Worm (Caenorhabditis elegans) whole organism, L4/young adult: ENCODE data around the gene ZK512.2.

ENCODE experiments used
- W03F9.2 ChIP-seq: fragments of 150-350 bp; optimal IDR thresholded peaks from 2 replicates; lab custom pipeline; 2014; ENCODE audit warnings: missing biosample characterization, missing genetic modification characterization
- dao-5 ChIP-seq: sonication (generic microtip); optimal IDR thresholded peaks from 2 replicates; lab custom pipeline; 2016; ENCODE audit warnings: missing genotype, missing genetic modification characterization, moderate library complexity, missing compliant biosample characterization
- him-1 ChIP-seq: sonication (generic microtip); optimal IDR thresholded peaks from 2 replicates; lab custom pipeline; 2016; ENCODE audit warnings: missing genotype, missing genetic modification reagents, missing genetic modification characterization, missing compliant biosample characterization

The ZK512.2 gene

DNA sequence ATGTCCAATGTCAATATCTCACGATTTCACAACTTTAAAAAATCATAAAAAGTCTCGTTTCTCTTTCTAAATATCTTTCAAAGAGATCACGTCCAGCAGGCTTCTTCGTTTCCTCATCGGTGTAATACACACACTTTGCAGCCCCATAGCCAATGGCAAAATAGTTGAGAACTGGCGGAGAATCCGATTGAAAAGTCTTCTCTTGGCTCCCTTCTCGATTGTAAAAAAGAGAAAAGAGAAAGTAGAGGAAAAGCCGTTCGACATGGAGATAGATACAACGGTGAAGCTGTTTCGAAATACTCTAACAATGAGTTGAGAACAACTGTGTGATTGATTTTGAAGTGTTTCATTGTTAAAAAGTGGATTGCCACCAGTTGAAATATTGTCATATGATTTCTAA lies 7.2 kb upstream of the ZK512.2 start:
- TF ChIP-seq dao-5 (tag; lab: Kevin White, UChicago): no peak
- no peak for TF ChIP-seq W03F9.2
- TF ChIP-seq him-1: no peak

DNA sequence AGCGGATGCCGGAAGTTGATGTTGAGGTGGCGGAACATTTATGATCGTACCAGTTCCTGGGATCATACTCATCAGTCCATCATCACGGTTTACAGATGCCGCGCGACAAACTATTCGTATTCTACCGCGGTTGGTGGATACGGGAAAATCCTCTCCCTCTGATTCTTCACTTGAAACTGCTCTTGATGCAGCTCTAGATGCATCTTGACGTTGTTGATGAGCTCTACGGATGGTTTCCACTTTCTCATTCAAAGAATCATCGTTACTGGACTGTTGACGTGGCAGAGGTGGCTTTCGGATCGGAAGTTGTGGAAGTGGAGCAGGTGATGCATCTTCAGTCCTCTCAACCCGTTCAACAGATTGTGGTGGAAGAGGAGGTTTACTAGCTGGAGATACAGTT lies 4.5 kb upstream of the ZK512.2 start:
- TF ChIP-seq W03F9.2 (no peak), him-1 (no peak), dao-5 (tag; lab: Kevin White, UChicago) (no peak)

DNA sequence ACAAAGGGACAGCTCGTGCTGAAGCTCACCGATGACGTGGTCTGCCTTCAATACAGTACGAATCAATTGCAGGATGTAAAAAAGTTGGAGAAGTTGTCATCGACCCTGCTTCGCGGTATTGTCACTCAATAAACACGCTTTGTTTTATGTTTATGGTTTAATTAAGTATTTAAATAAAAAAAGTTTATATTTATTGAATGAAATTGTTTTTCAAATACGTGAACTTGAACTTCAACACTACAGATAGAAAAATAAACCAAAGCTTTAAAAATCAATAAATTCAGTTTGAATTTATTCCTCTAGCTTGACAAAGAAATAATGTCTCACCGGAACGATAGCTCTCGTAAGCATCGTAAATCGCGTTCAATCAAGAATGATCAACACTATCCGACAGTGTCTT lies 1.2 kb upstream of the ZK512.2 start, which contains the start of gene ZK512.8:
ZK512.8 (plus strand) TSS at position 301 of the 400 bp plus-strand sequence.
- TF ChIP-seq W03F9.2 (no peak), him-1 (no peak), dao-5 (tag; lab: Kevin White, UChicago) (no peak)

DNA sequence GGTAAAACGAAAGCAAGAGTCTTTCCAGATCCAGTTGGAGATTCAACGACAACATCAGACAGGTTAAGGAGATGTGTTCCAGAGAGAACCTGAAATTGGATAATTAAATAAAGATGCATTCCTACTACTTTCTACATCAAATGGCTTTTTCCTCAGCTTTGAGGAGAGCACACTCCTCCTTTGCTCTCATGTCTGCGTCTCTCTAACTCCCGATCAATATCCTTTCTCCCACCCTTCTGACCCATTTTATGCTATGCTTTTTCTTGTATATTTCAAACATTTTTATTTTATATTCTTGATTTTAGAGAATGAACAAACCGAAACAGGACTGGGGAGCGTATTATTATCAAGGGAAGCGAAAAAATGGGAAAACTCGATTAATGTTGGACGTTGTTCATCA lies 683 bp downstream of the ZK512.2 start, which contains the start of gene ZK512.11:
ZK512.11 (plus strand) TSS at position 301 of the 400 bp plus-strand sequence.
- TF ChIP-seq dao-5 (tag; lab: Kevin White, UChicago) (no peak), him-1 (no peak), W03F9.2 (no peak)

DNA sequence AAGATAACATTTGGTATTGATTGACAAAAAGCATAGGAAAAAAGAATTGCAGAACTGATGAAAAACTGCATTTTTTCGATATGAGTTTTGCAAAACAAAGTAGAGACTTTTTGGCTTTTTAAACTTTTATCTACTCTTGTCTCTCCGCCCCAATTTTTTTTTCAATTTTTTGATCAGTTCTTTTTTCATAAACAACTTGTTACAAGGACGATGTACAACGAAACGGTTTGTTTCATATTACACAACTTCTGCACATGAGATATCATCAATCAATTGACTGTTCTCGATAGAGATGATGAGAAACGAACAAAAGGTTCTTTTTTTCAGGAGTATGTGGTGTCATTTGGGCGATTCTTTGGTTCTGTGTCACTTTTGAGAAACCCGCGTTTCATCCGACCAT lies 6.0 kb downstream of the ZK512.2 start, which contains the start of gene ZK512.7:
ZK512.7 (minus strand) TSS at position 101 of the 400 bp plus-strand sequence.
- TF ChIP-seq dao-5 (tag; lab: Kevin White, UChicago) (no peak), W03F9.2 (no peak), him-1 (no peak)

DNA sequence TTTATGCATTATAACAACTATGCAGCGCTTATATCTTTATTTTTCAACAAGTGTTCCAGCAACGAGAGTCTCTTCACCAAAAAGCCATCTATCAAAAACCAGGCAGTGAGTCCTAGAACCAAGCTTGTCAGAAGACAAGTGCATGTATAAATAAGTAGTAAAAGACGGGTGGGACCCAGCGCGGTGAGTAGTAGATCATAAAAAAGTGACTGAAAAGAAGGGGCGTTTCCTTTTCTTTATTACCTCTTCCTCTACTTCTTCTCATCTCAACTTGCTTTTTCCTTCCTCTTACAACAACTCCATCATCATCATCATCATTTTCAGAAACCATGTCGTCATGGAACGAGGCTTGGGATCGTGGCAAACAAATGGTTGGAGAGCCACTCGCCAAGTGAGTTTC lies 8.0 kb downstream of the ZK512.2 start, which contains the start of gene eat-4:
eat-4 (plus strand) TSS at position 301 of the 400 bp plus-strand sequence.
- TF ChIP-seq him-1 (no peak), W03F9.2 (no peak), dao-5 (tag; lab: Kevin White, UChicago) (no peak)

DNA sequence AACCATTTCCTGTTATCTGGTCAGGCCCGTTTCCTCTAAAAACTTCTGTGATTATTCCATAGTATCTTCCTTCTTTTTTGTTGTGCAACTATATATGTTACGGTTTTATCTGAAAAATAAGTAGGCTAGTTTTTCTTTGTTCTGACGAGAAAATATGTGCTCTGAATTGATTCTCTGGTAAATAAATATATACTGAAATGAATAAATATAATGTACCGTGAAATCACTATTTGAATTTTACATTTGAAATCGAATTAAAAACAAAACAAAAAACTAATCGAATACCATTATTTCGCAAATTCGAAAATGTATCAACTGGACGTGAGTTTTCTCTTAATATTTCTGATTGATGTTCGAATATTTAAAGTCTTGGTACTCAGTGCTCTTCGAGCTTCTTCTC lies 14.0 kb downstream of the ZK512.2 start, which contains the start of gene ZK512.10:
ZK512.10 (plus strand) TSS at position 301 of the 400 bp plus-strand sequence.
- TF ChIP-seq him-1 (no peak), dao-5 (tag; lab: Kevin White, UChicago) (no peak), W03F9.2 (no peak)

DNA sequence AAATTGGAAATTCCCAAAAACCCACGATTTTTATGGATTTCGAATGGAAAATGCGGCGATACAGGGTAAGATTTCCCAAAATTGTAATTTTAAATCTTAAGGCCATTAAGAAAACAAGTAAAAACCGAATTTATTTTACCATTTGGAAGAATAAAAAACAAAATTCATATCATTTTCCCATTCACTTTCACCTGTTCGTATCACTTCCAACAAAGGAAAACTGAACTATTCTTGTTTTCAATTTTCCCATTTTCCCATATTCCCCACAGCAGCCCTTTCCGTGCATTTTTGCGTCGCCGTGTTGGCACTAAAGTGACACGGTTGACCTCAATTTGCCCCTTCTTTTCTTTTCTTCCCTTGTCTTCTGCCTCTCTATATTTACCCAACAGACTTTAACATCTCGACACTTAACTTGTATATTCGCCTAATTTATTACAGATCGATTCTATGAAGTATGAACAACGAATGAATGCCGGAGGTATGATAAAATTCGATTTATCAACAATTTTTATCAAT lies 18.7 kb downstream of the ZK512.2 start, which contains the start of gene sec-16A.1:
sec-16A.1 (plus strand) TSS at position 51 of the 516 bp plus-strand sequence.
- TF ChIP-seq dao-5 (tag; lab: Kevin White, UChicago): no peak
- no peak for TF ChIP-seq W03F9.2
- no peak for TF ChIP-seq him-1

DNA sequence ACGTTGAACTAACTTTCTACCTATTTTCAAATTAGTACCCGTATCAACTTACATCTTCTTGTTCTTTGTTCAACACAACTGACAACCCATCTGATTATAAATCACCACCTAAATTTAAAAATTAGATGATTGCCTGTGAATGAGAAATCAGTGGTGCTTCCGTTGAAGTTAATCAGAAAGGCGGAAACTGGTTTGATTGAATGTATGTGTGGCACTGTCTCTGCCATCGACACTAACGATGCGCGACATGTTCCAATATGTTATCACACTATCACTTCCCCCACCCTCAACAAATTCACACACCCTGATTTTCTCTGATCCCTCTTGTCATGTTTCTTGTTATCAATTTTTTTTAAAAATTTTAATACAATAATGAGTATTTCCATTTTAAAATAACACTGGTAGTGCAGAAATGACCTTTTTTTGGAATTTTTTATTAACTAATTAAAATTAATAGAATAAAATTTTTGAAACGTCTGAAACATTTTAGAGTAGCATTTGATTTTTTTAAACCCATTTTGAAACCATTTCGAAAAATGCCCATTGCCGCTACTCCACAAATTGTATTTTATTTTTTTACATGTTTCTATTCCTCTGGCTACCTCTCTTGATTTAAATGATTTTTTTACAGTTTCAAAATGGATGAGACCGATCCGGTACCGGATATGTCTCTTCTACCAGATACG lies 25.5 kb downstream of the ZK512.2 start, which contains the start of gene ced-11:
ced-11 (plus strand) TSS at position 636 of the 686 bp plus-strand sequence.
- TF ChIP-seq dao-5 (tag; lab: Kevin White, UChicago) (no peak), him-1 (no peak), W03F9.2 (no peak)

DNA sequence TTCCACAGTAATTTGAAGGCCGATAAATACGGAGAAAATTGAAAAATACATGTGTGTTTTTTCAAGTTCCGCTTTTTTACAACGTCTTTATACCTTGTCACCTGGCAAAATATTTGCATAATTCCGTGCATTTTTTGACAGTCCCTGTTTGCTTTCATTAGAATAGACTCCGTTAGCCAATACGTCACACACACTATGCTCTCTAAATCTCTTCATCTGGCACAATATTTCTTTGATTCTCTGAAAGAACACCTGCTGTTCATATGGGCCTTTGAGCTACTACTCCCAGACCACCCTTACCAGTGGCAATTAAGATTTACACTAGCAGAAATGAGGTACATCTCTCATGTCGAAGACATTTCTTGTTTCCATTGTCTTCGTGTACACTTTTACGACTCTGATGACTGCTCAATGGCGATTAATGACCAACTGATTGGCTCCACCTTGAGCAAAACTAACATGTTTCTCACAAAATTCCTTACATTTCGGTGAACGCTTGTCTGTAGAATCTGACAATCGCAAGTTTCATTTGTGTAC lies 26.2 kb downstream of the ZK512.2 start, which contains the start of gene grl-11:
grl-11 (minus strand) TSS at position 51 of the 537 bp plus-strand sequence.
- TF ChIP-seq W03F9.2 (no peak), him-1 (no peak), dao-5 (tag; lab: Kevin White, UChicago) (no peak)

DNA sequence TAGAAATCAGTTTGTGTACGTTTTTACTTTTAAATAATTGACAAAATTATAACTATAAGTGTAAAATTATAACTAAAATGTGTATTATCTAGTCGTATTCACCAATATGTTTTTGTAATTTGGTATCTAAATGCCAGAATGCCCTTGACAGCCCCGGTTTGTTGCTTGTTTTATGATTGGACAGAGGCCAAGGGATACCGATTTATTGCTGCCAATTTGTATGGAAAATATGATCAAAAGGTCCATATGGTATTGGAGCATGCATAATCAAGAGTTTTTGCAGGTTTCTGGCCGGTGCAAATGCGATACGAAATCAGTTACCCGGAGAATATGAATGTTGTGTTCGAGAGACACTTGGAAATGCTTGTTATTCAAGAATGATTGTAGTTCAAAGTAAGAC lies 28.8 kb downstream of the ZK512.2 start:
- TF ChIP-seq him-1: no peak
- TF ChIP-seq dao-5 (tag; lab: Kevin White, UChicago): no peak
- no peak for TF ChIP-seq W03F9.2

DNA sequence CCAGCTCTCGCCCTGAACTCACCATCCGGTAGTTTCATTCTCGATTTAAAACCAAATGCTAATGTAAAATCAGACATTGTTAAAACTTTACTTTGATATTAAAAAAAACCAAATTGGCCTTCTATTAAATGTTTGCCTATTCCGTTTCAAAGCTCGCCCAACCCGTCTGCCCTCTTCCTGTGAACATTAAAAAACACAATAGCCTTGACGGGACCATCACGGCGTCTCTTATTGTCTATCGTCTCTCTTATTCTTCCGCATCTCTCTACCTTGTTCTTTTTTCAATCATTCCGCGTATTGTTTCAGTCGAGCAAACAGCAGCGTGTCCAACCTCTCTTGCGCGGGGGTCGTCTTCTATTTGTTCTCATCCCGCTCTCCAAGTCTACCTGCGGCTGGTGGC lies 29.9 kb downstream of the ZK512.2 start, which contains the start of gene ZK512.1:
ZK512.1 (plus strand) TSS at position 301 of the 400 bp plus-strand sequence.
- TF ChIP-seq dao-5 (tag; lab: Kevin White, UChicago): no peak
- TF ChIP-seq him-1: no peak
- no peak for TF ChIP-seq W03F9.2

DNA sequence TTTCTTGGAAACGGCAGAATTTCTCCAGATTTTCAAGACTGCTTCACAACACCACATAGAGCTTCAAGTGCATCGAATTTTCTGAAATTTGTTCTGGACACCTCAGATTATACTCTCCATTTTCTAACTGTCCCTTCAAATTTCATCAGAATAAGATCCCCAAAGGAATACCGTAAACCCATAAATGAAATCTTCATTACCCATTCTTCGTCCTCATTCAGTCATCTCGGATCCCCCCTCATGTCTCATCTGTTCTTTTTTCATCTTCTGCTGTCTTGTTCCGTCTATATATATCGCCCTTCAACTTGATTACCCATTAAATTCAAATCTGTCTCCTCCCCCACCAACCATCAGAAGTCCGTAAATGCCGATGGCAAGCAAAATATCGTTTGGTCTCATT lies 30.5 kb downstream of the ZK512.2 start:
- TF ChIP-seq dao-5 (tag; lab: Kevin White, UChicago) (no peak), him-1 (no peak), W03F9.2 (no peak)

DNA sequence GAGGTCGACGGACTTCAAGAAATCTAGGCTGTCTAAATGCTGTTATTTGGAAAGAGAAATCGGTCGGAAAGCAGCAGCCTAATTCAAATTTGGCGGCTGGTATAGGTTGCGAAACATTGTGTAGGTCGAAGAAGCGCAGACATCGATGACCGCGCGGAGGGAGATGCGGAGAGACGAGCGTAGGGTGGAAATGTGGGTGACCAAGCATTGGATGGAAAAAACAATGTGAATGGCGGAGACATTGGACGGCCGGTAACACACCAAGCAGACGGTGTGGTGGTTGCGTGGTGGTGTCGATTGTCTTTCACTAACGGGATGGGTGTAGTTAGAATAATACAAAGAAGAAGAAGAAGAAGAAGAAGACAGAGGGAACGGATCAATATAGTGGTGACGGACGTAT lies 32.1 kb downstream of the ZK512.2 start:
- TF ChIP-seq him-1: no peak
- TF ChIP-seq W03F9.2: no peak
- TF ChIP-seq dao-5 (tag; lab: Kevin White, UChicago): no peak

DNA sequence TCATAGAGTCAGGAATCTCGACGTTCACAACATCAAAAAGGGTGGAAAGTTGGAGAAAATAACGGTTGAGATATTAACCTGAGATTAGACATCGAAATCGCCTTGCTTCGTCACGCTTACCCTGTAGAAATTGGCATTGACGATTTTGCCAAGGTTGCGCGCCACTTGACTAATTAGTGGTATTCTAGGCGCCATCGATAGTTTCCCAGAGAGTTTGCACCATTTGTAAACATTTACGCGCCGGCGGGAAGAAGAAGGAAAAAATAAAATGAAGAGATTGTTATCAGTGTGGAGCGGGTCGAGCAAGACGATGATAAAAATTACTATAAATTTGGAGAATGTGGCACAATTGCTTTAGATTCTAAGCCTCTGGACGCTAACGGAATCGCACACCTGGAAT lies 34.3 kb downstream of the ZK512.2 start:
- no peak for TF ChIP-seq him-1
- TF ChIP-seq W03F9.2: no peak
- no peak for TF ChIP-seq dao-5 (tag; lab: Kevin White, UChicago)
